Fruit fly (Drosophila melanogaster) whole organism, embryonic: Measurements from ENCODE around the gene dind.

Experiments used
- CG1024 ChIP-seq: fragments of 200-800 bp; sonication (Bioruptor generic); IDR thresholded peaks from 2 replicates; pipeline ENCODE4 v1.3.6; 2022; ENCODE audit warnings: missing biosample characterization, missing genetic modification characterization
- CG11696 ChIP-seq: fragments of 200-800 bp; sonication (Bioruptor generic); IDR thresholded peaks from 2 replicates; pipeline ENCODE4 v1.3.6; 2022; ENCODE audit warnings: missing biosample characterization, missing genetic modification characterization
- CG12155 ChIP-seq: fragments of 200-800 bp; sonication (Bioruptor generic); optimal IDR thresholded peaks from 3 replicates; lab custom pipeline; 2016; ENCODE audit warnings: missing biosample characterization, missing genetic modification characterization
- CG12659 ChIP-seq: fragments of 200-800 bp; sonication (Bioruptor generic); optimal IDR thresholded peaks from 3 replicates; lab custom pipeline; 2017; ENCODE audit warnings: mild to moderate bottlenecking, missing biosample characterization, missing genetic modification reagents, missing genetic modification characterization
- CG12744 ChIP-seq: fragments of 200-800 bp; sonication (Bioruptor generic); optimal IDR thresholded peaks from 2 replicates; lab custom pipeline; 2016; ENCODE audit warnings: missing biosample characterization, missing genetic modification characterization
- CG17829 ChIP-seq: fragments of 200-800 bp; optimal IDR thresholded peaks from 2 replicates; lab custom pipeline; 2019; ENCODE audit warnings: missing biosample characterization, mild to moderate bottlenecking, missing genetic modification characterization, moderate library complexity
- CG17912 ChIP-seq: fragments of 200-800 bp; sonication (Bioruptor generic); optimal IDR thresholded peaks from 2 replicates; lab custom pipeline; 2018; ENCODE audit warnings: missing biosample characterization, mild to moderate bottlenecking, missing genetic modification characterization
- CG2199 ChIP-seq: fragments of 200-800 bp; sonication (Bioruptor generic); IDR thresholded peaks from 3 replicates; pipeline ENCODE4 v1.3.6; 2022; ENCODE audit warnings: missing biosample characterization, missing genetic modification characterization
- CG30020 ChIP-seq: fragments of 200-800 bp; optimal IDR thresholded peaks from 2 replicates; lab custom pipeline; 2019; ENCODE audit warnings: missing biosample characterization, mild to moderate bottlenecking, missing genetic modification characterization, moderate library complexity
- CG4404 ChIP-seq: fragments of 200-800 bp; sonication (Bioruptor generic); IDR thresholded peaks from 2 replicates; pipeline ENCODE4 v1.3.6; 2022; ENCODE audit warnings: missing biosample characterization, missing genetic modification characterization
- CG7357 ChIP-seq: fragments of 200-800 bp; sonication (Bioruptor generic); IDR thresholded peaks from 3 replicates; pipeline ENCODE4 v1.3.6; 2022; ENCODE audit warnings: missing biosample characterization, missing genetic modification characterization
- CG7963 ChIP-seq: fragments of 200-800 bp; sonication (Bioruptor generic); IDR thresholded peaks from 3 replicates; pipeline ENCODE4 v1.3.6; 2022; ENCODE audit warnings: missing biosample characterization, missing genetic modification characterization; ENCODE audit not compliant: partially characterized antibody
- CoRest ChIP-seq: fragments of 200-800 bp; sonication (Bioruptor generic); optimal IDR thresholded peaks from 3 replicates; lab custom pipeline; 2018; ENCODE audit warnings: missing biosample characterization, mild to moderate bottlenecking, missing genetic modification characterization, moderate library complexity
- Dll ChIP-seq: fragments of 200-800 bp; sonication (Bioruptor generic); IDR thresholded peaks from 4 replicates; pipeline ENCODE4 v1.3.6; 2022; ENCODE audit warnings: missing biosample characterization, missing genetic modification characterization; ENCODE audit not compliant: partially characterized antibody
- E2f2 ChIP-seq: fragments of 200-800 bp; sonication (Bioruptor generic); IDR thresholded peaks from 2 replicates; pipeline ENCODE4 v1.3.6; 2022; ENCODE audit warnings: missing biosample characterization, missing genetic modification characterization
- Ets65A ChIP-seq: fragments of 200-800 bp; sonication (Bioruptor generic); peaks from one replicate; lab custom pipeline; 2016; ENCODE audit warnings: missing biosample characterization, missing genetic modification characterization
- Jarid2 ChIP-seq: fragments of 200-800 bp; sonication (Bioruptor generic); optimal IDR thresholded peaks from 3 replicates; lab custom pipeline; 2017; ENCODE audit warnings: mild to moderate bottlenecking, missing biosample characterization, missing genetic modification reagents, missing genetic modification characterization
- Neu2 ChIP-seq: fragments of 200-800 bp; sonication (Bioruptor generic); optimal IDR thresholded peaks from 3 replicates; lab custom pipeline; 2016; ENCODE audit warnings: missing biosample characterization, missing genetic modification characterization, borderline replicate concordance
- Nf-YC ChIP-seq: fragments of 200-800 bp; optimal IDR thresholded peaks from 3 replicates; lab custom pipeline; 2019; ENCODE audit warnings: missing biosample characterization, mild to moderate bottlenecking, missing genetic modification characterization, moderate library complexity
- Optix ChIP-seq: fragments of 200-800 bp; sonication (Bioruptor generic); IDR thresholded peaks from 3 replicates; pipeline ENCODE4 v1.3.6; 2022; ENCODE audit warnings: missing biosample characterization, missing genetic modification characterization
- Side ChIP-seq: fragments of 200-800 bp; sonication (Bioruptor generic); optimal IDR thresholded peaks from 2 replicates; lab custom pipeline; 2016; ENCODE audit warnings: missing biosample characterization, missing genetic modification characterization
- Stat92E ChIP-seq, 3 experiments: fragments of >200 bp in 2 of 3; fragments of 200-800 bp in 1 of 3; sonication (Bioruptor generic) in 1 of 3; optimal IDR thresholded peaks; 2 replicates each; lab custom pipeline; 2017 to 2019; ENCODE audit warnings: missing biosample characterization in 3 of 3, missing genetic modification characterization in 3 of 3, mild to moderate bottlenecking in 1 of 3, moderate library complexity in 1 of 3
- Trl ChIP-seq, 3 experiments: fragments of >200 bp in 2 of 3; fragments of 200-800 bp in 1 of 3; sonication (Bioruptor generic) in 1 of 3; optimal IDR thresholded peaks; 2 replicates in 1 of 3; 3 replicates in 2 of 3; lab custom pipeline; 2016 to 2017; ENCODE audit warnings: missing biosample characterization in 1 of 3, missing genetic modification characterization in 1 of 3
- Xbp1 ChIP-seq: fragments of 200-800 bp; sonication (Bioruptor generic); optimal IDR thresholded peaks from 3 replicates; lab custom pipeline; 2016; ENCODE audit warnings: missing biosample characterization, mild to moderate bottlenecking, missing genetic modification characterization
- ac ChIP-seq: fragments of 200-800 bp; sonication (Bioruptor generic); optimal IDR thresholded peaks from 3 replicates; lab custom pipeline; 2017; ENCODE audit warnings: missing biosample characterization, mild to moderate bottlenecking, missing genetic modification characterization
- ap ChIP-seq: fragments of 200-800 bp; sonication (Bioruptor generic); IDR thresholded peaks from 2 replicates; pipeline ENCODE4 v1.3.6; 2022; ENCODE audit warnings: missing biosample characterization, missing genetic modification characterization
- ato ChIP-seq: fragments of 200-800 bp; sonication (Bioruptor generic); IDR thresholded peaks from 2 replicates; pipeline ENCODE4 v1.3.6; 2022; ENCODE audit warnings: missing biosample characterization, missing genetic modification characterization; ENCODE audit not compliant: partially characterized antibody
- crc ChIP-seq: fragments of 200-800 bp; sonication (Bioruptor generic); optimal IDR thresholded peaks from 2 replicates; lab custom pipeline; 2016; ENCODE audit warnings: missing biosample characterization, missing genetic modification characterization
- dpn ChIP-seq, 2 experiments: fragments of 200-800 bp; sonication (Bioruptor generic); optimal IDR thresholded peaks; 3 replicates each; lab custom pipeline; 2016; ENCODE audit warnings: missing biosample characterization in 2 of 2, missing genetic modification characterization in 2 of 2
- ems ChIP-seq: fragments of 200-800 bp; sonication (Bioruptor generic); optimal IDR thresholded peaks from 3 replicates; lab custom pipeline; 2016; ENCODE audit warnings: missing biosample characterization, missing genetic modification characterization
- ewg ChIP-seq: fragments of 200-800 bp; sonication (Bioruptor generic); optimal IDR thresholded peaks from 3 replicates; lab custom pipeline; 2017; ENCODE audit warnings: mild to moderate bottlenecking, missing biosample characterization, missing genetic modification reagents, missing genetic modification characterization
- ftz-f1 ChIP-seq: fragments of 200-800 bp; sonication (Bioruptor generic); optimal IDR thresholded peaks from 2 replicates; lab custom pipeline; 2016; ENCODE audit warnings: missing biosample characterization, missing genetic modification characterization
- hkb ChIP-seq, 2 experiments: fragments of 200-800 bp in 1 of 2; fragments of >200 bp in 1 of 2; sonication (Bioruptor generic) in 1 of 2; IDR thresholded peaks in 1 of 2; optimal IDR thresholded peaks in 1 of 2; 2 replicates each; pipeline versions ENCODE4 v1.3.6 to Lab custom; 2017 to 2022; ENCODE audit warnings: missing biosample characterization in 1 of 2, missing genetic modification characterization in 1 of 2
- odd ChIP-seq: fragments of 200-800 bp; sonication (Bioruptor generic); optimal IDR thresholded peaks from 2 replicates; lab custom pipeline; 2017; ENCODE audit warnings: missing biosample characterization, mild to moderate bottlenecking, missing genetic modification characterization
- pan ChIP-seq, 4 experiments: fragments of >200 bp in 3 of 4; fragments of 200-800 bp in 1 of 4; sonication (Bioruptor generic) in 1 of 4; optimal IDR thresholded peaks in 3 of 4; IDR thresholded peaks in 1 of 4; 2 replicates each; pipeline versions ENCODE4 v1.3.6 to Lab custom; 2017 to 2022; ENCODE audit warnings: missing biosample characterization in 2 of 4, missing genetic modification characterization in 2 of 4, mixed read lengths in 1 of 4
- phol ChIP-seq: fragments of 200-800 bp; sonication (Bioruptor generic); optimal IDR thresholded peaks from 3 replicates; lab custom pipeline; 2018; ENCODE audit warnings: missing biosample characterization, mild to moderate bottlenecking, missing genetic modification characterization, moderate library complexity
- pnt ChIP-seq: fragments of 200-800 bp; sonication (Bioruptor generic); optimal IDR thresholded peaks from 3 replicates; lab custom pipeline; 2016; ENCODE audit warnings: missing biosample characterization, missing genetic modification characterization
- repo ChIP-seq: fragments of 200-800 bp; sonication (Bioruptor generic); optimal IDR thresholded peaks from 2 replicates; lab custom pipeline; 2016; ENCODE audit warnings: missing biosample characterization, missing genetic modification characterization
- row ChIP-seq: fragments of 200-800 bp; sonication (Bioruptor generic); IDR thresholded peaks from 3 replicates; pipeline ENCODE4 v1.3.6; 2022; ENCODE audit warnings: missing biosample characterization, missing genetic modification characterization
- sc ChIP-seq, 3 experiments: fragments of >200 bp in 2 of 3; fragments of 200-800 bp in 1 of 3; sonication (Bioruptor generic) in 1 of 3; optimal IDR thresholded peaks; 2 replicates in 2 of 3; 3 replicates in 1 of 3; lab custom pipeline; 2017; ENCODE audit warnings: mild to moderate bottlenecking in 1 of 3, missing biosample characterization in 1 of 3, missing genetic modification characterization in 1 of 3, missing genetic modification reagents in 1 of 3
- slbo ChIP-seq: fragments of 200-800 bp; sonication (Bioruptor generic); IDR thresholded peaks from 2 replicates; pipeline ENCODE4 v1.3.6; 2022; ENCODE audit warnings: missing biosample characterization, missing genetic modification characterization
- sqz ChIP-seq: fragments of 200-800 bp; sonication (Bioruptor generic); optimal IDR thresholded peaks from 3 replicates; lab custom pipeline; 2018; ENCODE audit warnings: missing biosample characterization, mild to moderate bottlenecking, missing genetic modification characterization
- stwl ChIP-seq: fragments of 200-800 bp; sonication (Bioruptor generic); optimal IDR thresholded peaks from 3 replicates; lab custom pipeline; 2018; ENCODE audit warnings: missing biosample characterization, mild to moderate bottlenecking, missing genetic modification characterization, moderate library complexity
- tna ChIP-seq: fragments of 200-800 bp; sonication (Bioruptor generic); IDR thresholded peaks from 2 replicates; pipeline ENCODE4 v1.3.6; 2022; ENCODE audit warnings: missing biosample characterization, missing genetic modification characterization; ENCODE audit not compliant: partially characterized antibody

dind gene

DNA sequence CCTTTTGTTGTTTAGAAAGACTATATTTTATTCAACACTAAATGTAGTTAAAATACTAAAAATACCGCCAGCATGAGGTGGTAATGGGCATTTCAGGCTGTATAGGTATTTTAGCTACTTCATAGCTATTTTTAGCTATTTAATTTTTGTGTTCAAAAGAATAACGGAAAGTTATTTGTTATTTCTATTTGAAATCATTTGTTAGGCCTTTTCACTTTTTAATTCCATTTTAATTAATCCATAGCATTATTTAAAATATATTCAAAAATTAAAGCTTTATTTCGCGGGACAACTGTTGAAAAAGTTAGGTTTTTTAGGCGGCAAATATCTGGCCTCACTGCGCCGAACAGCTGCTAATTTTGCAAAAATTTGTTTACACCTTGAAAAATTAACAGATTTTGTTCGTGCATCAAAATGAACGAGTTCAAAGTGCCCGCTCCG, at the start of gene dind, which contains the start of gene CG7706 (continued):
- TF ChIP-seq ewg (GFP tag; lab: Kevin White, UChicago): no peak
- no peak for TF ChIP-seq Side (GFP tag; lab: Kevin White, UChicago)
- no peak for TF ChIP-seq odd (GFP tag; lab: Kevin White, UChicago)
- no peak for TF ChIP-seq Optix (GFP tag; lab: Robert Waterston, UW)
- peak; percentile 44 for TF ChIP-seq CoRest (tag; lab: Kevin White, UChicago)
- peak; percentile 52 for TF ChIP-seq phol
- no peak for TF ChIP-seq tna
- TF ChIP-seq CG1024 (GFP tag; lab: Robert Waterston, UW): no peak
- TF ChIP-seq CG12744: no peak
- peak; percentile 86 for TF ChIP-seq CG30020
- peak; percentile 40; the same call in 1 of the 3 replicates for TF ChIP-seq CG7357 (GFP tag; lab: Robert Waterston, UW)
- TF ChIP-seq CG4404: no peak
- peak; percentile 42; the same call in 1 of the 2 replicates for TF ChIP-seq slbo (GFP tag; lab: Robert Waterston, UW)
- TF ChIP-seq pan (optimal IDR thresholded peaks at IDR 0.05; lab: Kevin White, UChicago): no peak
- TF ChIP-seq pan (GFP tag; optimal IDR thresholded peaks at IDR 0.05 in 1 of 2, IDR thresholded peaks at IDR 0.05 in 1 of 2): no peak
- peak; percentile 47 for TF ChIP-seq E2f2 (GFP tag; lab: Robert Waterston, UW)
- peak; percentile 47 for TF ChIP-seq CG12659 (GFP tag; lab: Kevin White, UChicago)
- peak; percentile 0 for TF ChIP-seq CG12155 (GFP tag; lab: Kevin White, UChicago)
- no peak for TF ChIP-seq CG11696 (GFP tag; lab: Robert Waterston, UW)
- no peak for TF ChIP-seq ac (GFP tag; lab: Kevin White, UChicago)
- TF ChIP-seq hkb (optimal IDR thresholded peaks at IDR 0.05; lab: Kevin White, UChicago): no peak
- TF ChIP-seq hkb (GFP tag; IDR thresholded peaks at IDR 0.05; lab: Robert Waterston, UW): no peak
- TF ChIP-seq Xbp1: peak; percentile 27
- TF ChIP-seq CG2199 (GFP tag; lab: Robert Waterston, UW): no peak
- no peak for TF ChIP-seq ap (GFP tag; lab: Robert Waterston, UW)
- peak; percentile 72 for TF ChIP-seq row (GFP tag; lab: Robert Waterston, UW)
- no peak for TF ChIP-seq Nf-YC (tag; lab: Kevin White, UChicago)
- no peak for TF ChIP-seq repo
- peak; percentile 15 for TF ChIP-seq CG17829 (tag; lab: Kevin White, UChicago)
- TF ChIP-seq ftz-f1 (GFP tag; lab: Kevin White, UChicago): peak; percentile 26

DNA sequence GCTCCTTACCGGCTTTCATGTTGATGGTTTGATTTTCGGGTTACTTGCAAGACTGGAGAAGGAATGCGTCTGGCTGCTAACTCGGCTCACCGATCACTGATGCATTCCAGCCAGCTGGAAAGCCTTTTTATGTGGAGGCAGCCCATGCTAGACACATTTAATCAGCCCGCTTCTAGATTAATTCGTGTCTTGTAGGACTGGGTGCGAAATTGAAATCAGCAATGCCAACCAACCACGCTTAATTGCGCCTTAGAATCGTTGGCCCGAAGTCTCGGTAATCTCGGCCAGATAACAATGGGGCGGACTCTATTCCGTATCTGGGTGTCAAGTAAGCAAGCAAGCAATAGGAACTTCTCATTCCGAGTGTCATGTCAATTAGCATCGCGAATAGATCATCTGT, 49.0 kb upstream of the dind start, which contains the start of gene CG7714:
CG7714 (minus strand) TSS at position 101 of the 400 bp plus-strand sequence.
- TF ChIP-seq crc (GFP tag; lab: Kevin White, UChicago) (no peak), pnt (no peak), Ets65A (peak; percentile 20)

DNA sequence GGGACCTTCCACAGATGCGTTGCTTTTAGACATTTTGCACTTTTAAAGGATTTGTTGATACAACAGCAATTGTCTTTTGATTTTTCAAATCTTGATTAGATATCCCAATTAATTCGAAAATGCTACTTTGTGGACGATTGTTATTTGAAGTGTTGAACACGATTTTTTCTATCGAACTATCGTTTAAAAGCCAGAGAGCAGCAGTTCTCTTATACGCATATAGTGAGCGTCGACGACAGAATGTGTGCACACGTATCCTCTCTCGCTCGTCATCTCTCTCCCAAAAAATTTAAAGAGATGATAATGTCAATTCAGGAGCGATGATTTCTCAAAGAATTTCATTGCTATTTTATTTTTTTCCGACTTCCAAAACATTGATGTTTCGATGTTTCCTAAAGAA, 45.2 kb upstream of the dind start, which contains the start of gene CG34283:
CG34283 (minus strand) TSS at position 101 of the 400 bp plus-strand sequence.
- TF ChIP-seq Dll (GFP tag; lab: Robert Waterston, UW): peak; percentile 34; the same call in 1 of the 4 replicates
- no peak for TF ChIP-seq sc (optimal IDR thresholded peaks at IDR 0.05; lab: Kevin White, UChicago)
- TF ChIP-seq sc (GFP tag; optimal IDR thresholded peaks at IDR 0.05; lab: Kevin White, UChicago): no peak
- TF ChIP-seq stwl: peak; percentile 43
- TF ChIP-seq Stat92E (GFP tag; optimal IDR thresholded peaks at IDR 0.05; lab: Kevin White, UChicago): no peak
- no peak for TF ChIP-seq sqz (GFP tag; lab: Kevin White, UChicago)
- peak in 1 of 2 experiments; percentile 47 for TF ChIP-seq Trl (optimal IDR thresholded peaks at IDR 0.05; lab: Kevin White, UChicago)
- TF ChIP-seq Trl (GFP tag; optimal IDR thresholded peaks at IDR 0.05; lab: Kevin White, UChicago): no peak
- TF ChIP-seq ems (GFP tag; lab: Kevin White, UChicago): no peak
- no peak for TF ChIP-seq ato (GFP tag; lab: Robert Waterston, UW)
- no peak for TF ChIP-seq CG17912 (GFP tag; lab: Kevin White, UChicago)
- no peak for TF ChIP-seq dpn (GFP tag; optimal IDR thresholded peaks at IDR 0.05; lab: Kevin White, UChicago)
- TF ChIP-seq Jarid2 (GFP tag; lab: Kevin White, UChicago): no peak
- TF ChIP-seq Neu2 (GFP tag; lab: Kevin White, UChicago): peak; percentile 41
- no peak for TF ChIP-seq CG7963 (GFP tag; lab: Robert Waterston, UW)
